Fruit fly (Drosophila melanogaster) whole organism, prepupa: Measurements from ENCODE around the gene CG7384.

Experiments
- Blimp-1 ChIP-seq: fragments of 200-800 bp; sonication (Bioruptor generic); optimal IDR thresholded peaks from 3 replicates; lab custom pipeline; 2017; ENCODE audit warnings: missing biosample characterization, missing genetic modification characterization, mild to moderate bottlenecking, moderate library complexity, missing genetic modification reagents
- CG10631 ChIP-seq: fragments of 200-800 bp; sonication (Bioruptor generic); optimal IDR thresholded peaks from 2 replicates; lab custom pipeline; 2016; ENCODE audit warnings: missing biosample characterization, missing genetic modification characterization
- CG10669 ChIP-seq: fragments of 200-800 bp; sonication (Bioruptor generic); optimal IDR thresholded peaks from 3 replicates; lab custom pipeline; 2018; ENCODE audit warnings: missing biosample characterization, mild to moderate bottlenecking, missing genetic modification characterization, moderate library complexity
- CG11294 ChIP-seq: fragments of 200-800 bp; sonication (Bioruptor generic); IDR thresholded peaks from 2 replicates; pipeline ENCODE4 v1.3.6; 2022; ENCODE audit warnings: missing biosample characterization, missing genetic modification characterization
- CG11762 ChIP-seq: fragments of 200-800 bp; sonication (Bioruptor generic); optimal IDR thresholded peaks from 3 replicates; lab custom pipeline; 2016; ENCODE audit warnings: missing biosample characterization, missing genetic modification characterization; ENCODE audit not compliant: insufficient read depth
- CG15336 ChIP-seq: fragments of 200-800 bp; sonication (Bioruptor generic); IDR thresholded peaks from 2 replicates; pipeline ENCODE4 v1.3.6; 2022; ENCODE audit warnings: missing biosample characterization, missing genetic modification characterization
- CG16779 ChIP-seq: fragments of 200-800 bp; sonication (Bioruptor generic); optimal IDR thresholded peaks from 3 replicates; lab custom pipeline; 2017; ENCODE audit warnings: missing biosample characterization, mild to moderate bottlenecking, missing genetic modification characterization
- CG3032 ChIP-seq: fragments of 200-800 bp; optimal IDR thresholded peaks from 2 replicates; lab custom pipeline; 2019; ENCODE audit warnings: missing biosample characterization, mild to moderate bottlenecking, missing genetic modification characterization, moderate library complexity
- CG32006 ChIP-seq: fragments of 200-800 bp; sonication (Bioruptor generic); optimal IDR thresholded peaks from 3 replicates; lab custom pipeline; 2017; ENCODE audit warnings: missing biosample characterization, mild to moderate bottlenecking, missing genetic modification characterization
- CG34406 ChIP-seq: fragments of 200-800 bp; sonication (Bioruptor generic); optimal IDR thresholded peaks from 3 replicates; lab custom pipeline; 2016; ENCODE audit warnings: missing biosample characterization, missing genetic modification characterization
- CG3919 ChIP-seq: fragments of 200-800 bp; sonication (Bioruptor generic); optimal IDR thresholded peaks from 3 replicates; lab custom pipeline; 2016; ENCODE audit warnings: missing biosample characterization, missing genetic modification characterization
- CG4318 ChIP-seq: fragments of 200-800 bp; sonication (Bioruptor generic); optimal IDR thresholded peaks from 3 replicates; lab custom pipeline; 2017; ENCODE audit warnings: missing biosample characterization, mild to moderate bottlenecking, missing genetic modification characterization
- CG6163 ChIP-seq: fragments of 200-800 bp; sonication (Bioruptor generic); IDR thresholded peaks from 3 replicates; pipeline ENCODE4 v1.3.6; 2022; ENCODE audit warnings: missing biosample characterization, missing genetic modification characterization
- CG6792 ChIP-seq: fragments of 200-800 bp; sonication (Bioruptor generic); optimal IDR thresholded peaks from 3 replicates; lab custom pipeline; 2016; ENCODE audit warnings: missing biosample characterization, missing genetic modification characterization
- CG6854 ChIP-seq: fragments of 200-800 bp; sonication (Bioruptor generic); optimal IDR thresholded peaks from 2 replicates; lab custom pipeline; 2017; ENCODE audit warnings: missing biosample characterization, mild to moderate bottlenecking, missing genetic modification characterization
- CG7368 ChIP-seq: fragments of 200-800 bp; sonication (Bioruptor generic); optimal IDR thresholded peaks from 3 replicates; lab custom pipeline; 2016; ENCODE audit warnings: missing biosample characterization, missing genetic modification characterization
- CG8119 ChIP-seq: fragments of 200-800 bp; sonication (Bioruptor generic); IDR thresholded peaks from 3 replicates; pipeline ENCODE4 v1.3.6; 2022; ENCODE audit warnings: missing biosample characterization, missing genetic modification characterization
- CG8319 ChIP-seq: fragments of 200-800 bp; sonication (Bioruptor generic); optimal IDR thresholded peaks from 3 replicates; lab custom pipeline; 2016; ENCODE audit warnings: missing biosample characterization, missing genetic modification characterization
- CG8632 ChIP-seq: fragments of 200-800 bp; sonication (Bioruptor generic); optimal IDR thresholded peaks from 3 replicates; lab custom pipeline; 2016; ENCODE audit warnings: missing biosample characterization, missing genetic modification characterization
- CG9139 ChIP-seq: fragments of 200-800 bp; sonication (Bioruptor generic); optimal IDR thresholded peaks from 3 replicates; lab custom pipeline; 2017; ENCODE audit warnings: missing biosample characterization, mild to moderate bottlenecking, missing genetic modification characterization
- Eip78C ChIP-seq: fragments of 200-800 bp; sonication (Bioruptor generic); peaks from one replicate; lab custom pipeline; 2016; ENCODE audit warnings: missing biosample characterization, missing genetic modification characterization
- Eip93F ChIP-seq: fragments of 200-800 bp; sonication (Bioruptor generic); optimal IDR thresholded peaks from 2 replicates; lab custom pipeline; 2016; ENCODE audit warnings: missing biosample characterization, mild to moderate bottlenecking, missing genetic modification characterization
- Hr4 ChIP-seq: fragments of 200-800 bp; sonication (Bioruptor generic); optimal IDR thresholded peaks from 3 replicates; lab custom pipeline; 2016; ENCODE audit warnings: missing biosample characterization, missing genetic modification characterization
- Met ChIP-seq: fragments of 200-800 bp; sonication (Bioruptor generic); optimal IDR thresholded peaks from 3 replicates; lab custom pipeline; 2016; ENCODE audit warnings: missing biosample characterization, missing genetic modification characterization
- OdsH ChIP-seq: fragments of 200-800 bp; sonication (Bioruptor generic); optimal IDR thresholded peaks from 3 replicates; lab custom pipeline; 2016; ENCODE audit warnings: missing biosample characterization, missing genetic modification characterization
- Smox ChIP-seq: fragments of 200-800 bp; sonication (Bioruptor generic); optimal IDR thresholded peaks from 3 replicates; lab custom pipeline; 2016; ENCODE audit warnings: missing biosample characterization, missing genetic modification characterization
- Sox102F ChIP-seq: fragments of 200-800 bp; sonication (Bioruptor generic); optimal IDR thresholded peaks from 2 replicates; lab custom pipeline; 2016; ENCODE audit warnings: missing biosample characterization, mild to moderate bottlenecking, missing genetic modification characterization
- Sox14 ChIP-seq: fragments of 200-800 bp; sonication (Bioruptor generic); optimal IDR thresholded peaks from 3 replicates; lab custom pipeline; 2016; ENCODE audit warnings: missing biosample characterization, missing genetic modification characterization
- Sox15 ChIP-seq: fragments of 200-800 bp; sonication (Bioruptor generic); optimal IDR thresholded peaks from 3 replicates; lab custom pipeline; 2016; ENCODE audit warnings: missing biosample characterization, missing genetic modification characterization
- acj6 ChIP-seq: fragments of 200-800 bp; sonication (Bioruptor generic); optimal IDR thresholded peaks from 3 replicates; lab custom pipeline; 2016; ENCODE audit warnings: missing biosample characterization, missing genetic modification characterization
- cyc ChIP-seq: fragments of 200-800 bp; sonication (Bioruptor generic); optimal IDR thresholded peaks from 3 replicates; lab custom pipeline; 2016; ENCODE audit warnings: missing biosample characterization, missing genetic modification characterization
- dsx ChIP-seq: fragments of 200-800 bp; optimal IDR thresholded peaks from 3 replicates; lab custom pipeline; 2019; ENCODE audit warnings: missing biosample characterization, mild to moderate bottlenecking, missing genetic modification characterization, moderate library complexity; ENCODE audit not compliant: poor library complexity, severe bottlenecking
- eg ChIP-seq: fragments of 200-800 bp; sonication (Bioruptor generic); IDR thresholded peaks from 3 replicates; pipeline ENCODE4 v1.3.6; 2022; ENCODE audit warnings: missing biosample characterization, missing genetic modification characterization
- esn ChIP-seq: fragments of 200-800 bp; sonication (Bioruptor generic); optimal IDR thresholded peaks from 2 replicates; lab custom pipeline; 2016; ENCODE audit warnings: missing biosample characterization, mild to moderate bottlenecking, missing genetic modification characterization, moderate library complexity
- fd59A ChIP-seq: fragments of 200-800 bp; sonication (Bioruptor generic); optimal IDR thresholded peaks from 2 replicates; lab custom pipeline; 2017; ENCODE audit warnings: missing biosample characterization, mild to moderate bottlenecking, missing genetic modification characterization, missing genetic modification reagents
- fd85E ChIP-seq: fragments of 200-800 bp; sonication (Bioruptor generic); optimal IDR thresholded peaks from 3 replicates; lab custom pipeline; 2016; ENCODE audit warnings: missing biosample characterization, missing genetic modification characterization
- fkh ChIP-seq: fragments of 200-800 bp; sonication (Bioruptor generic); optimal IDR thresholded peaks from 3 replicates; lab custom pipeline; 2017; ENCODE audit warnings: missing biosample characterization, mild to moderate bottlenecking, missing genetic modification characterization, moderate library complexity
- pdm3 ChIP-seq: fragments of 200-800 bp; sonication (Bioruptor generic); optimal IDR thresholded peaks from 3 replicates; lab custom pipeline; 2016; ENCODE audit warnings: missing biosample characterization, missing genetic modification characterization
- salr ChIP-seq, 2 experiments: fragments of 200-800 bp; sonication (Bioruptor generic); optimal IDR thresholded peaks; 3 replicates each; lab custom pipeline; 2016 to 2018; ENCODE audit warnings: missing biosample characterization in 2 of 2, missing genetic modification characterization in 2 of 2, mild to moderate bottlenecking in 1 of 2
- ss ChIP-seq, 2 experiments: fragments of 200-800 bp; sonication (Bioruptor generic); optimal IDR thresholded peaks; 2 replicates in 1 of 2; 3 replicates in 1 of 2; lab custom pipeline; 2017 to 2018; ENCODE audit warnings: mild to moderate bottlenecking in 2 of 2, missing biosample characterization in 2 of 2, missing genetic modification characterization in 2 of 2, moderate library complexity in 1 of 2
- svp ChIP-seq: fragments of 200-800 bp; sonication (Bioruptor generic); peaks from one replicate; lab custom pipeline; 2016; ENCODE audit warnings: missing biosample characterization, missing genetic modification characterization
- vri ChIP-seq: fragments of 200-800 bp; sonication (Bioruptor generic); optimal IDR thresholded peaks from 3 replicates; lab custom pipeline; 2016; ENCODE audit warnings: missing biosample characterization, mild to moderate bottlenecking, missing genetic modification characterization

CG7384 gene

DNA sequence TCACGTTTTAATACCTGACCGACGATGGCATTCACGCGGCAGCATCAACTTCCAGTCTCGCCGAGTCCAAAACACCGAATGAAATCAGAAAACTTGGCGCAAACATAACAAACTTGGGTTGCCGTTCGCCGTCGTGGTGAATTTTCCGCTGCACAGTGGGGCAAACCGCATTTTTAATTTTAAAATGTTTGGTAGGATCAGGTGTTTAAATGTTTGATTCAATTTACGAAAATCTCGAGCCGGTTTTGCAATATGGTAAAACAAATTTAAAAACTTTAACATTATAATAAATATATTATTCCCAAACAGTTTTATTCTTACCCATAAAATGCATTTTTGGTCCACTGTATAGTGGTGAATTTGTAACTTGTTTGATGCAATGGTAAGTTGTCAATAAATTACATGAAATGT, 36.0 kb downstream of the CG7384 start, which contains the start of gene RluA-1 (continued):
- TF ChIP-seq Sox102F (GFP tag; lab: Kevin White, UChicago) (peak; percentile 93), Met (GFP tag; lab: Kevin White, UChicago) (peak; percentile 85), Eip93F (peak; percentile 85), CG3919 (GFP tag; lab: Kevin White, UChicago) (peak; percentile 97), Smox (GFP tag; lab: Kevin White, UChicago) (peak; percentile 93), CG16779 (tag; lab: Kevin White, UChicago) (peak; percentile 93), Sox14 (GFP tag; lab: Kevin White, UChicago) (peak; percentile 94), CG15336 (GFP tag; lab: Robert Waterston, UW) (peak; percentile 99), CG10669 (peak; percentile 98), CG8319 (GFP tag; lab: Kevin White, UChicago) (peak; percentile 95), pdm3 (peak; percentile 95), salr (GFP tag; optimal IDR thresholded peaks at IDR 0.05; lab: Kevin White, UChicago) (peak; percentile 94 to 96), CG11294 (GFP tag; lab: Robert Waterston, UW) (peak; percentile 98), cyc (peak; percentile 90), Hr4 (GFP tag; lab: Kevin White, UChicago) (peak; percentile 98), CG10631 (GFP tag; lab: Kevin White, UChicago) (peak; percentile 98), CG8632 (GFP tag; lab: Kevin White, UChicago) (peak; percentile 96), dsx (GFP tag; lab: Kevin White, UChicago) (peak; percentile 96)

DNA sequence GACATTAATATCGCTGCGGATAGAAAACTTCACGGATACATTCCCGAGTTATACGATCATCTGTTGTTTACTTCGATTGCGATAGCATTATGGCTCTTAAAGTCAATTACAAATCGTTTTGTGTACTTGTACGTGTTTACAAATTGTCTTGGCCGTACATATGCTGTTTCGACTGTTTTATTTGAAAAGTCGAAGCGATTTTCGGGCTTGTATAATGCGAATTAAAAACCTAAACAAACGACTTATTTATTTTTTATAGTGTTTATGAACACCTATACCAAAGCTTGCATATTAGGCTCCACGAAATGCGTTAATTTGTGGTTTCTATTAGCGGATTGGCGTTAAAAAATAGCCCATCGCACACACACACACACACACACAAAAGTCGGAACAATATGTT, 38.0 kb downstream of the CG7384 start:
- TF ChIP-seq CG3032 (no peak), fkh (GFP tag; lab: Kevin White, UChicago) (peak; percentile 69)
- TF ChIP-seq, all 60 proteins: peak for 1

DNA sequence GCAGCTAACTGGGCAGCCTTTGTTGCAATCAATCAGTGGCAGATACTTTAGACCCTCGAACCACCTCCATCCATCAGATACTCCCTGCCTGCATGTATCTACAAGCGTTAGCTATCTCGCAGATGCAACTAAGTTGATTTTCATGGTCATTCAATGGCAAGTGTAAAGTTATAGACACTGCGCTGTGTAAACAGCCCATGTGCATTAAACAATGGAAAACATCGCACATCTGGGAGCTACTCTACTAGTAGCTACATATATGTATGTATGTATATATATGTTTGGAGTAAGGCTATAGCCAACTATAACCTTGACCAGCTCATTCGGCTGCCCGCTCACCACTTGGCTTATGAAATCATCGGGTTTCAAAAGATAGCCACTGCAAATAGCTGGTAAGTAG, 40.0 kb downstream of the CG7384 start:
- TF ChIP-seq CG8119 (GFP tag; lab: Robert Waterston, UW) (no peak), dsx (GFP tag; lab: Kevin White, UChicago) (peak; percentile 36), Eip78C (GFP tag; lab: Kevin White, UChicago) (peak; percentile 16), Blimp-1 (no peak), CG7368 (no peak), CG9139 (GFP tag; lab: Kevin White, UChicago) (no peak), CG8319 (GFP tag; lab: Kevin White, UChicago) (no peak), CG6163 (GFP tag; lab: Robert Waterston, UW) (no peak), CG32006 (GFP tag; lab: Kevin White, UChicago) (no peak), esn (GFP tag; lab: Kevin White, UChicago) (no peak)

DNA sequence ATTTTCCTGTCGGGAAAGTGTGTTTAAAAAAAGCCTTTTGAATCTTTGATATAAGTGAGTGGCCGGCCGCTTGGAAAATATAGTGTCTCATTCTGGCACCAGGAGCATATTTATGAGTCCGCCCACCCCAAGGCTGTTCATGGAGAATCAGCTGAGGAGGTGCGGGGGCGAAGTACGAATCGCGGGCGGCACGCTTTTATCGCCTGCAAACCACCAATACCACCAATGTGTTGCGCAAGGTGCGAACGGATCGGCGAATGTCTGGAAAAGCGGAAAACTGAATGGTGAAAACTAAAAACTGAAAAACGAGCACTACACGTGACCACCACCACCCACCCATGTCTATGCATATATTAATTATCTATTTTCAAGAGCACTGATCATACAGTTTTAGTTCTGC, 41.3 kb downstream of the CG7384 start:
- no peak for TF ChIP-seq CG32006 (GFP tag; lab: Kevin White, UChicago)
- no peak for TF ChIP-seq dsx (GFP tag; lab: Kevin White, UChicago)
- no peak for TF ChIP-seq eg (GFP tag; lab: Robert Waterston, UW)
- TF ChIP-seq CG3919 (GFP tag; lab: Kevin White, UChicago): no peak
- no peak for TF ChIP-seq CG6854 (GFP tag; lab: Kevin White, UChicago)
- TF ChIP-seq CG6792 (GFP tag; lab: Kevin White, UChicago): no peak

DNA sequence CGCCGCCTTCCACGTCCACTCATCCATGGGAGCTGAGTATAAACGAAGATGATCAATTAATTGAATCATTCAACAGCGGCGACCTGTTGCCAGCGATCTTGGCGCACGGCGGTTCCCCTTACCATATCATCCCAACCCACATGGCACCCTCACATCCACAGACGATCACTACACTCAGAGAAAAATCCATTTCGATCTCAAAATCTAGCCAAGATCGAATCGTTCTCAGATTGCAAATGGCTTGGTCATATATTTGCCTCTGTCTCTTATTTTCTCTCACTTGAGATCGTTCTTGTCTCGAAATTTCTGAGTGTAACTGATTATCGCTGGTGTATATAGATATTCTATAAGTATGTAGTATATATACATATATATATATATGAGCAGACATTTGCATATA, 41.9 kb downstream of the CG7384 start:
- TF ChIP-seq eg (GFP tag; lab: Robert Waterston, UW): no peak; the same call in 2 of the 3 replicates
- no peak for TF ChIP-seq fkh (GFP tag; lab: Kevin White, UChicago)
- no peak for TF ChIP-seq dsx (GFP tag; lab: Kevin White, UChicago)
- TF ChIP-seq CG11762: peak; percentile 30
- peak; percentile 24 for TF ChIP-seq esn (GFP tag; lab: Kevin White, UChicago)
- TF ChIP-seq Sox15 (GFP tag; lab: Kevin White, UChicago): peak; percentile 25
- TF ChIP-seq OdsH (GFP tag; lab: Kevin White, UChicago): peak; percentile 58
- peak; percentile 89 for TF ChIP-seq svp (GFP tag; lab: Kevin White, UChicago)
- TF ChIP-seq Hr4 (GFP tag; lab: Kevin White, UChicago): peak; percentile 43
- no peak for TF ChIP-seq fd85E (GFP tag; lab: Kevin White, UChicago)
- no peak for TF ChIP-seq vri (GFP tag; lab: Kevin White, UChicago)
- peak; percentile 52 for TF ChIP-seq acj6 (GFP tag; lab: Kevin White, UChicago)
- TF ChIP-seq ss (GFP tag; optimal IDR thresholded peaks at IDR 0.05; lab: Kevin White, UChicago): no peak
- peak; percentile 30 for TF ChIP-seq CG8632 (GFP tag; lab: Kevin White, UChicago)
- peak; percentile 46 for TF ChIP-seq CG10631 (GFP tag; lab: Kevin White, UChicago)
- TF ChIP-seq CG34406 (GFP tag; lab: Kevin White, UChicago): peak; percentile 46
- peak; percentile 19 for TF ChIP-seq CG4318 (GFP tag; lab: Kevin White, UChicago)
- peak; percentile 27 for TF ChIP-seq fd59A (GFP tag; lab: Kevin White, UChicago)
- no peak for TF ChIP-seq CG6854 (GFP tag; lab: Kevin White, UChicago)
- TF ChIP-seq CG6792 (GFP tag; lab: Kevin White, UChicago): peak; percentile 52
